Fruit fly (Drosophila melanogaster) whole organism, wandering third instar larva: ENCODE results near the gene Wdr33.

Experiments used
- Abd-B ChIP-seq: fragments of >200 bp; optimal IDR thresholded peaks from 2 replicates; lab custom pipeline; 2017; ENCODE audit warnings: missing biosample characterization, missing genetic modification characterization
- CG32264 ChIP-seq: fragments of 200-800 bp; sonication (Bioruptor generic); optimal IDR thresholded peaks from 2 replicates; lab custom pipeline; 2016; ENCODE audit warnings: missing biosample characterization, missing genetic modification characterization
- CG9705 ChIP-seq: fragments of 200-800 bp; sonication (Bioruptor generic); optimal IDR thresholded peaks from 2 replicates; lab custom pipeline; 2018; ENCODE audit warnings: missing biosample characterization, mild to moderate bottlenecking, missing genetic modification characterization
- CrebA ChIP-seq: fragments of 200-800 bp; sonication (Bioruptor generic); optimal IDR thresholded peaks from 2 replicates; lab custom pipeline; 2016; ENCODE audit warnings: missing biosample characterization, mild to moderate bottlenecking, missing genetic modification characterization, borderline replicate concordance
- Dfd ChIP-seq: fragments of >200 bp; optimal IDR thresholded peaks from 2 replicates; lab custom pipeline; 2017; ENCODE audit warnings: missing biosample characterization, missing genetic modification characterization
- Dif ChIP-seq: fragments of 200-275, 200-300 bp; sonication (Bioruptor generic); optimal IDR thresholded peaks from 2 replicates; lab custom pipeline; 2018; ENCODE audit warnings: missing biosample characterization, missing genetic modification characterization; ENCODE audit not compliant: partially characterized antibody
- Hnf4 ChIP-seq: fragments of 200-800 bp; sonication (Bioruptor generic); optimal IDR thresholded peaks from 2 replicates; lab custom pipeline; 2016; ENCODE audit warnings: missing biosample characterization, mild to moderate bottlenecking, missing genetic modification characterization
- Hr83 ChIP-seq: fragments of 200-300 bp; sonication (Bioruptor generic); optimal IDR thresholded peaks from 2 replicates; lab custom pipeline; 2016; ENCODE audit warnings: missing biosample characterization, mild to moderate bottlenecking, missing genetic modification characterization, moderate library complexity; ENCODE audit not compliant: poor library complexity, severe bottlenecking
- Jra ChIP-seq: sonication (Bioruptor generic); optimal IDR thresholded peaks from 2 replicates; lab custom pipeline; 2016; ENCODE audit warnings: missing biosample characterization, missing genetic modification characterization
- Mio ChIP-seq: sonication (Bioruptor generic); optimal IDR thresholded peaks from 2 replicates; lab custom pipeline; 2016; ENCODE audit warnings: missing biosample characterization, missing genetic modification characterization
- Myc ChIP-seq: fragments of >200 bp; optimal IDR thresholded peaks from 2 replicates; lab custom pipeline; 2017
- N ChIP-seq: fragments of >200 bp; optimal IDR thresholded peaks from 2 replicates; lab custom pipeline; 2018; ENCODE audit warnings: missing biosample characterization, missing external identifiers, missing genetic modification characterization
- OdsH ChIP-seq: fragments of 200-800 bp; sonication (Bioruptor generic); optimal IDR thresholded peaks from 2 replicates; lab custom pipeline; 2016; ENCODE audit warnings: missing biosample characterization, mild to moderate bottlenecking, missing genetic modification characterization
- Rel ChIP-seq, 2 experiments: fragments of 200-800 bp; sonication (Bioruptor generic) in 1 of 2; optimal IDR thresholded peaks; 2 replicates in 1 of 2; 3 replicates in 1 of 2; lab custom pipeline; 2016 to 2019; ENCODE audit warnings: mild to moderate bottlenecking in 2 of 2, missing biosample characterization in 2 of 2, missing genetic modification characterization in 2 of 2, moderate library complexity in 1 of 2
- Vsx2 ChIP-seq: fragments of 200-300, 225-300 bp; sonication (Bioruptor generic); optimal IDR thresholded peaks from 2 replicates; lab custom pipeline; 2018; ENCODE audit warnings: missing biosample characterization, missing genetic modification characterization; ENCODE audit not compliant: partially characterized antibody
- brk ChIP-seq: fragments of 200-800 bp; sonication (Bioruptor generic); optimal IDR thresholded peaks from 2 replicates; lab custom pipeline; 2016; ENCODE audit warnings: missing biosample characterization, mild to moderate bottlenecking, missing genetic modification characterization
- dl ChIP-seq, 2 experiments: fragments of 175-275, 200-275 bp in 1 of 2; fragments of 200-275 bp in 1 of 2; sonication (Bioruptor generic); optimal IDR thresholded peaks; lab custom pipeline; 2018; ENCODE audit warnings: mild to moderate bottlenecking in 2 of 2, missing biosample characterization in 2 of 2, missing genetic modification characterization in 2 of 2, moderate library complexity in 2 of 2; ENCODE audit not compliant: partially characterized antibody in 2 of 2, insufficient read depth in 1 of 2
- dmrt93B ChIP-seq: fragments of 200-800 bp; sonication (Bioruptor generic); optimal IDR thresholded peaks from 2 replicates; lab custom pipeline; 2018; ENCODE audit warnings: missing biosample characterization, mild to moderate bottlenecking, missing genetic modification characterization
- ey ChIP-seq: fragments of 200-800 bp; sonication (Bioruptor generic); optimal IDR thresholded peaks from 2 replicates; lab custom pipeline; 2016; ENCODE audit warnings: missing biosample characterization, missing genetic modification characterization
- fru ChIP-seq: fragments of 200-800 bp; sonication (Bioruptor generic); optimal IDR thresholded peaks from 3 replicates; lab custom pipeline; 2016; ENCODE audit warnings: missing biosample characterization, mild to moderate bottlenecking, missing genetic modification characterization
- h ChIP-seq: fragments of 200-800 bp; sonication (Bioruptor generic); optimal IDR thresholded peaks from 3 replicates; lab custom pipeline; 2016; ENCODE audit warnings: missing biosample characterization, mild to moderate bottlenecking, missing genetic modification characterization
- jim ChIP-seq: fragments of 175-275, 200-325 bp; sonication (Bioruptor generic); optimal IDR thresholded peaks from 2 replicates; lab custom pipeline; 2016; ENCODE audit warnings: missing biosample characterization, mild to moderate bottlenecking, missing genetic modification characterization
- lola ChIP-seq: fragments of >200 bp; optimal IDR thresholded peaks from 2 replicates; lab custom pipeline; 2017; ENCODE audit warnings: missing biosample characterization, missing genetic modification characterization
- pan ChIP-seq: fragments of >200 bp; optimal IDR thresholded peaks from 2 replicates; lab custom pipeline; 2017
- psq ChIP-seq: fragments of 200-800 bp; sonication (Bioruptor generic); optimal IDR thresholded peaks from 3 replicates; lab custom pipeline; 2017; ENCODE audit warnings: missing biosample characterization, mild to moderate bottlenecking, missing genetic modification characterization, moderate library complexity
- rgr ChIP-seq: fragments of 200-800 bp; sonication (Bioruptor generic); optimal IDR thresholded peaks from 3 replicates; lab custom pipeline; 2016; ENCODE audit warnings: missing biosample characterization, mild to moderate bottlenecking, missing genetic modification characterization
- sage ChIP-seq: fragments of 200-800 bp; sonication (Bioruptor generic); optimal IDR thresholded peaks from 2 replicates; lab custom pipeline; 2016; ENCODE audit warnings: missing biosample characterization, mild to moderate bottlenecking, missing genetic modification characterization
- sv ChIP-seq: fragments of 200-800 bp; sonication (Bioruptor generic); optimal IDR thresholded peaks from 3 replicates; lab custom pipeline; 2016; ENCODE audit warnings: missing biosample characterization, missing genetic modification characterization
- tai ChIP-seq: sonication (Bioruptor generic); optimal IDR thresholded peaks from 2 replicates; lab custom pipeline; 2016; ENCODE audit warnings: missing biosample characterization, missing genetic modification characterization
- usp ChIP-seq: fragments of >200 bp; optimal IDR thresholded peaks from 2 replicates; lab custom pipeline; 2017; ENCODE audit warnings: missing biosample characterization, missing genetic modification characterization

Gene Wdr33

DNA sequence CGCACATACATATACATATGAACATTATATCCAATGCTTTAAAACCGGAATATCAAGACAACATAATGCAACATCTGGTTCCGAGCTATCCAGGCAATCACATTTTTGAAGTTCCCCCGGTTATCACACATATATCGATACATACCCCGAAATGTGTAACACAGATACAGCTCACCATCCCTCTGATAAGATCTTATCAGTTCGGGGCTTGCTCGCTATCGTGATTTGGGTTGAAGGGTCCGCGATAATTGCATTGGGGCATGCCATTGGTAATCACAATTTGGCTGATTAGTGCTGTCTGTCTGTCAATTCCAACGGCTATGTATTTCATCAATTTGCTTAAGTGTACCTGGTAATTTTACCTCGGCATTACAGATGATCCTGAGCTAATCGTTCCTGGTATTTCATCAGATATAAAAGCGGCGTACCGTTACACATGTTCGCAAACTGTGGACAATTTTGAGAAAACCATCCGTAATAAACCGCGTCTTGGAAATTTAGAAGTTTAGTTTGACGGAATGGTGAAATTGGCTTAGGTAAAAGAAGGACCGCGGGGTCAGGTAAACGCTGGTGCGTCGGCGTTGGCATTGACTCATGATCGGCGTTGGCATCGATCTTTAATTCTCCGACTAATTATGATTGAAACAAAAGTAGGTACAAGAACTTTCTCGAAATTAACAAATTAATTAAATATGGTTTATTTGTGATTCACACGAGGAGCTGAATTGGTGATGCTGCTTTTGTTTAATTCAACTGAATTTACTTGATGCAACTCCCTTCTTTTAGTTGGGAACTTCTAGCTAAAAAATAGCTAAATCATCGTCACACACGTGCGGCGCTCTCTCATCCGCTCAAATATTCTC lies 11.6 kb downstream of the Wdr33 start (continued):
- no peak for TF ChIP-seq fru
- peak; percentile 79 for TF ChIP-seq Myc
- TF ChIP-seq N: no peak
- TF ChIP-seq Abd-B (GFP tag; lab: Kevin White, UChicago): no peak
- TF ChIP-seq brk (GFP tag; lab: Kevin White, UChicago): no peak
- TF ChIP-seq Hr83 (GFP tag; lab: Kevin White, UChicago): no peak
- TF ChIP-seq Dif: peak; percentile 76
- TF ChIP-seq sv (GFP tag; lab: Kevin White, UChicago): no peak
- TF ChIP-seq, all 38 proteins: peak for 4

DNA sequence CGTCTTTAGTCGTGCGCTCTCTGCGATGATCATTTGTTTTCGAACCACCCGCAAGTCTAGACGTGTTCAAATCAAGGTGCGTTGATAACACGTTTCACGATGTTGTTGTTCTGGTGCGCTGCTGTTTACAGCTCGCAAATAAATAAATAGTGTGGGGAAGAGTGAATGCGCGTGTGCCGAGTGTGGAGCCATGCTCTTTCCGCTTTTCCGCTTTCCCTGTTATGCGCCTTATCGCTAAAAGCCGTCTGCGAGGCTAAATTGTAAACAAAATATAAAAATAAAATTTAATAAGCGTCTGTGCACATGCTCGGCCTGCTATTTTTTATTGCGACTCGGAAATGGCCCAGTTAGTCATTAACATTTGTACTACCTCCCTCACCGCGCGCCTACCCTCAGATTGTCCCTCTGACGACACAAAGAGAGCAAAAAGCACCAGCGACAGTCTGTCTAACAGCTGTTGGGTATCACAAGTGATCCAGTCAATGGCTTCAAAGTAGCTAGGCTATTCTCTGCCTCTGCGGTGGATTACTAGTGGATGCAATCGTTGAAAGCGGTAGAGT lies 12.3 kb downstream of the Wdr33 start:
- TF ChIP-seq N (no peak), h (GFP tag; lab: Kevin White, UChicago) (peak; percentile 65), pan (lab: Kevin White, UChicago) (no peak), tai (GFP tag; lab: Kevin White, UChicago) (no peak), Dif (no peak), dl (GFP tag; optimal IDR thresholded peaks at IDR 0.05; lab: Kevin White, UChicago; ENCODE audit: insufficient read depth in 1 of 2, partially characterized antibody in 2 of 2) (no peak), CG32264 (GFP tag; lab: Kevin White, UChicago) (no peak), OdsH (GFP tag; lab: Kevin White, UChicago) (peak; percentile 23), fru (peak; percentile 41), Dfd (no peak), sage (GFP tag; lab: Kevin White, UChicago) (peak; percentile 2), psq (GFP tag; lab: Kevin White, UChicago) (peak; percentile 19), Hr83 (GFP tag; lab: Kevin White, UChicago) (peak; percentile 70), Rel (GFP tag; optimal IDR thresholded peaks at IDR 0.05; lab: Kevin White, UChicago) (no peak), Rel (tag; optimal IDR thresholded peaks at IDR 0.05; lab: Kevin White, UChicago) (peak; percentile 25), jim (GFP tag; lab: Kevin White, UChicago) (peak; percentile 15), dmrt93B (GFP tag; lab: Kevin White, UChicago) (no peak), CrebA (no peak)

DNA sequence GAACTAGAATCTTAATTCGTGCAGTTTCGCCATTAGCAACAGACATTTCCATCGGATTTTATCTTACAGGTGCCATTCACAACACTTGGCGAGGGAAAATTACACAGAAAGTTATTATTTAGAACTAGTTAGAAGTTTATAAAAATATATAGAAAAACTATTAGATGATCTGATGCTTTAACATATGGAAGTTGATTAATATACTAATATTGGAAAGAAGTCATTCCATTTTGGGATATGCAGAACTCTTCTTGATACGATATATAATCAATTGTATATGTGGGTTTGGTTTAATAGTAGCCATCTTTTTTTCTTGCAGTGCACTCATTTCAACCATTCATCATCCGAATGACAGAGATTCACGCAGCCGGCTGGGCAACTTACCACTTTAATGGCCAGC lies 21.8 kb downstream of the Wdr33 start:
- TF ChIP-seq CG9705: no peak
- no peak for TF ChIP-seq fru
- no peak for TF ChIP-seq Dfd
- TF ChIP-seq OdsH (GFP tag; lab: Kevin White, UChicago): no peak
- no peak for TF ChIP-seq lola
- no peak for TF ChIP-seq Hnf4 (GFP tag; lab: Kevin White, UChicago)
- TF ChIP-seq Vsx2: no peak
- TF ChIP-seq usp: no peak
- TF ChIP-seq ey (GFP tag; lab: Kevin White, UChicago): no peak
- TF ChIP-seq, all 38 proteins: peak for 0

DNA sequence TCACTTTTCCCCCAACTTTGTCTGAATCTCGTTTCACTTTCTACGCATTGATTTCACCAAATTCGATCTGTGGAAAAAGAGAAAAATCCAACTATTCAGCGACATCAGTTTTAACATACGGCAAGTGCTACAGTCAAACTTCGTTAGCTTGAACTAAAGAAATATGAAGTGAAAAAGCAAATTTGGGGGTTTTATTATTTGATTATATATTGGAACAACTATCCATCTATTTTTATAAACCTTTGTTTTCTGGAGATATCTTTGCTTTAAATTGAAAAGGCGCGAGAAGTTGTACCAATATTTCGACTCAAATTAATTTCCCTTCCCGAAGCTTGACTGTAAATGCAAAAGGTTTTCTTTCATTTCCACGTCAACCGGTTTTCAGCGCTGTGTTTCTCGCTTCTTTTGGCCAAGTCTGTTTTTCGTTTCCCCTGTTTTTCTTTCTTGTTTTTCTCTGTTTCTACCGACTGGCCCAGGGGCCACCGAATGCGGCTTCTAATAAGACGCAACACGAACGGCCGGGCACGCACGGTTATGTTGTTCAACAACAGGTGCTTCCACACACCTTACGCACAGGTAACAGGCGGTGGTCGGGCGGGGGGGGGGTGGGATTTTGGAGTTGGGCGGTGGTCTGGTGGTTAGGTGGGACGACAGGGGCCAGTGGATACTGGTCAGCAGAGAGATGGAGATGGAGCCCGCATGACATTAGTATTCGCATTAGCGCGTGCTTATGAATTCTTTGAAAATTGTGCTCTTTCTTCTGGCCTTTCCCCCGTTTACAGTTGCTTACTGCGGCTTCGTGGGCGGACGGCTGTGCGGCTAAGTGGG lies 22.7 kb downstream of the Wdr33 start:
- peak; percentile 22 for TF ChIP-seq sv (GFP tag; lab: Kevin White, UChicago)
- TF ChIP-seq Vsx2: no peak

DNA sequence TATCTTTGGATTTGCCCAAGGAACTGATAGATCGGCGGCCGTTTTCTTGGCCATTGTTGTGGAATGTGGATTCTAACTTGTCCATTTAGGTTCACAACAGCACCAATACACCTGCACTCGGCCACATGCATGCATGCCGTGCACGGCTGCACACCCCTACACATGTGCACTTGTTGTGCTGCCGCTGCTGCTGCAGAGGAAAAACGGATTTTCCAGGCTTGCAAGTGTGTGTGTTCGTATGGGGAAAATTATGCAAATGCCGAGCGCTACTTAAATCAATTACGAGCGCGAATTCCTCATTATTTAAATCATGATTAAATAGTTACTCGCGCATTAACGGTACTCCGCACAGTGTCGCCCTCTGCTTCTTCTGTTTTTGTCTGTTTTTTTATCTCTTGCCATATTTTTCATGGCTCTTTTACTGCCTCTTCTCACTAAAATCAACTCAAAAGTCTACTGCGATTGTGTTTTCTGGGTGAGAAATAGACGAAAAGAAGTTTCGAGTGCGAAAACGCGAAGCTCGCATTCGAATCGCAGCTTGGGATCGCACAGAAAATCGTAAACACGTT lies 24.2 kb downstream of the Wdr33 start:
- TF ChIP-seq Hr83 (GFP tag; lab: Kevin White, UChicago): no peak
- no peak for TF ChIP-seq Hnf4 (GFP tag; lab: Kevin White, UChicago)
- no peak for TF ChIP-seq sage (GFP tag; lab: Kevin White, UChicago)
- no peak for TF ChIP-seq psq (GFP tag; lab: Kevin White, UChicago)
- no peak for TF ChIP-seq N
- TF ChIP-seq sv (GFP tag; lab: Kevin White, UChicago): no peak
- TF ChIP-seq rgr (GFP tag; lab: Kevin White, UChicago): no peak
- no peak for TF ChIP-seq ey (GFP tag; lab: Kevin White, UChicago)
- TF ChIP-seq h (GFP tag; lab: Kevin White, UChicago): no peak
- TF ChIP-seq CG32264 (GFP tag; lab: Kevin White, UChicago): no peak
- TF ChIP-seq Vsx2: no peak
- TF ChIP-seq Abd-B (GFP tag; lab: Kevin White, UChicago): no peak
- no peak for TF ChIP-seq pan (lab: Kevin White, UChicago)
- TF ChIP-seq CG9705: no peak
- TF ChIP-seq OdsH (GFP tag; lab: Kevin White, UChicago): no peak
- TF ChIP-seq Jra (GFP tag; lab: Kevin White, UChicago): no peak
- no peak for TF ChIP-seq Mio
- no peak for TF ChIP-seq jim (GFP tag; lab: Kevin White, UChicago)
- TF ChIP-seq Dif: no peak
- TF ChIP-seq, all 38 proteins: peak for 0
